Worm (Caenorhabditis elegans): ENCODE results near the gene T19D12.4.
A peak's percentile ranks its signal among the peaks of the same experiment; 100 is the strongest.

The T19D12.4 gene

ce11 chrII:6588605-6589292 lies 42.2 kb upstream of the T19D12.4 start, which contains the start of gene icd-1 (continued):
- TF ChIP-seq php-3 (GFP tag; IDR thresholded peaks at IDR 0.05) (peak; percentile 93), nhr-42 (GFP tag; IDR thresholded peaks at IDR 0.05) (peak; percentile 80; the same call in 1 of the 2 replicates), mxl-3 (GFP tag; optimal IDR thresholded peaks at IDR 0.05) (peak; percentile 72), ZK546.5 (tag; optimal IDR thresholded peaks at IDR 0.05) (peak in 1 of 2 experiments; percentile 51), pqm-1 (tag; optimal IDR thresholded peaks at IDR 0.05) (peak; percentile 10), egl-43 (GFP tag; IDR thresholded peaks at IDR 0.05) (peak; percentile 78), dmd-9 (GFP tag; IDR thresholded peaks at IDR 0.05) (no peak), ceh-28 (tag; optimal IDR thresholded peaks at IDR 0.05) (peak; percentile 47), F26F4.8 (GFP tag; conservative IDR thresholded peaks at IDR 0.05) (no peak), hif-1 (tag; optimal IDR thresholded peaks at IDR 0.05) (peak; percentile 47 to 83), hlh-11 (tag; optimal IDR thresholded peaks at IDR 0.05) (peak; percentile 97), zip-11 (GFP tag; IDR thresholded peaks at IDR 0.05) (no peak), hlh-30 (tag; optimal IDR thresholded peaks at IDR 0.05; ENCODE audit: insufficient read depth) (peak; percentile 95), T20F7.1 (GFP tag; optimal IDR thresholded peaks at IDR 0.05) (peak; percentile 90), R02D3.7 (tag; optimal IDR thresholded peaks at IDR 0.05) (peak; percentile 10), zag-1 (tag; optimal IDR thresholded peaks at IDR 0.05) (peak; percentile 65), lin-29 (GFP tag; IDR thresholded peaks at IDR 0.05) (peak; percentile 72), zfp-3 (GFP tag; conservative IDR thresholded peaks at IDR 0.05) (peak; percentile 63; the same call in 1 of the 2 replicates), daf-8 (GFP tag; IDR thresholded peaks at IDR 0.05) (no peak), ces-1 (GFP tag; optimal IDR thresholded peaks at IDR 0.05) (no peak), nhr-28 (tag; optimal IDR thresholded peaks at IDR 0.05) (peak; percentile 90), T26A8.4 (GFP tag; IDR thresholded peaks at IDR 0.05) (peak; percentile 94), spr-1 (tag; optimal IDR thresholded peaks at IDR 0.05) (peak; percentile 81), nhr-76 (tag; optimal IDR thresholded peaks at IDR 0.05) (peak; percentile 55), aly-2 (tag; optimal IDR thresholded peaks at IDR 0.05) (peak; percentile 6), Y75B8A.6 (GFP tag; IDR thresholded peaks at IDR 0.05) (0 out of 2 replicates have a peak, but pooled peaks have one; percentile 11), lin-13 (GFP tag; optimal IDR thresholded peaks at IDR 0.05) (peak; percentile 92), mdl-1 (tag; optimal IDR thresholded peaks at IDR 0.05) (peak; percentile 56 to 77), F49E8.2 (tag; optimal IDR thresholded peaks at IDR 0.05; ENCODE audit: borderline replicate concordance) (peak; percentile 84), F10B5.3 (tag; optimal IDR thresholded peaks at IDR 0.05) (peak; percentile 69), vab-7 (GFP tag; IDR thresholded peaks at IDR 0.05) (peak; percentile 44; the same call in 1 of the 2 replicates), lin-15B (tag; optimal IDR thresholded peaks at IDR 0.05) (peak; percentile 58), mdt-29 (GFP tag; IDR thresholded peaks at IDR 0.05) (peak; percentile 88), snpc-4 (tag; optimal IDR thresholded peaks at IDR 0.05) (no peak), dpl-1 (GFP tag; optimal IDR thresholded peaks at IDR 0.05) (peak; percentile 83), tra-1 (GFP tag; IDR thresholded peaks at IDR 0.05) (peak; percentile 81), dmd-6 (GFP tag; IDR thresholded peaks at IDR 0.05) (peak; percentile 91), lin-1 (GFP tag; IDR thresholded peaks at IDR 0.05) (peak; percentile 92), daf-19 (GFP tag; conservative IDR thresholded peaks at IDR 0.05) (peak; percentile 88), hmg-1.1 (GFP tag; IDR thresholded peaks at IDR 0.05) (peak; percentile 88), Y105C5A.15 (GFP tag; IDR thresholded peaks at IDR 0.05) (no peak; the same call in 1 of the 2 replicates), lin-39 (tag; optimal IDR thresholded peaks at IDR 0.05) (no peak), rbr-2 (tag; optimal IDR thresholded peaks at IDR 0.05) (peak; percentile 95), madf-9 (GFP tag; conservative IDR thresholded peaks at IDR 0.05) (peak; percentile 75), nhr-237 (tag; optimal IDR thresholded peaks at IDR 0.05) (peak; percentile 18), fos-1 (tag; optimal IDR thresholded peaks at IDR 0.05) (peak; percentile 78), skn-1 (tag; optimal IDR thresholded peaks at IDR 0.05) (no peak), daf-12 (tag; optimal IDR thresholded peaks at IDR 0.05) (no peak), F37D6.2 (tag; optimal IDR thresholded peaks at IDR 0.05) (peak; percentile 86), mes-2 (tag; optimal IDR thresholded peaks at IDR 0.05; ENCODE audit: poor library complexity, severe bottlenecking) (peak; percentile 92)
